Worm (Caenorhabditis elegans) whole organism, late embryonic: ENCODE measurements around the gene ZC132.11.

Experiments used
- C38D4.7 ChIP-seq: fragments of 200-800 bp; sonication (Bioruptor generic); optimal IDR thresholded peaks from 2 replicates; lab custom pipeline; 2018; ENCODE audit warnings: mild to moderate bottlenecking, missing genetic modification characterization, moderate library complexity, missing compliant biosample characterization
- ahr-1 ChIP-seq: sonication (generic microtip); optimal IDR thresholded peaks from 2 replicates; lab custom pipeline; 2016; ENCODE audit warnings: missing genetic modification characterization, missing compliant biosample characterization
- ama-1 ChIP-seq: fragments of 150-350 bp; optimal IDR thresholded peaks from 2 replicates; lab custom pipeline; 2014
- ceh-30 ChIP-seq: fragments of 150-350 bp; optimal IDR thresholded peaks from 2 replicates; lab custom pipeline; 2014; ENCODE audit warnings: missing biosample characterization, missing genetic modification characterization
- che-1 ChIP-seq: sonication (generic microtip); optimal IDR thresholded peaks from 2 replicates; lab custom pipeline; 2016; ENCODE audit warnings: mild to moderate bottlenecking, missing genetic modification characterization, missing compliant biosample characterization
- hlh-30 ChIP-seq: sonication (generic microtip); optimal IDR thresholded peaks from 2 replicates; lab custom pipeline; 2017; ENCODE audit warnings: antibody characterized with exemption, missing genetic modification characterization, missing compliant biosample characterization; ENCODE audit not compliant: insufficient read depth
- nfya-1 ChIP-seq: sonication (generic microtip); optimal IDR thresholded peaks from 2 replicates; lab custom pipeline; 2017; ENCODE audit warnings: missing genetic modification characterization, mild to moderate bottlenecking, missing compliant biosample characterization, antibody characterized with exemption, moderate library complexity
- pha-4 ChIP-seq: fragments of 150-350 bp; optimal IDR thresholded peaks from 2 replicates; lab custom pipeline; 2018; ENCODE audit warnings: missing biosample characterization, missing genetic modification reagents, missing genetic modification characterization
- pqm-1 ChIP-seq: sonication (generic microtip); optimal IDR thresholded peaks from 2 replicates; lab custom pipeline; 2016; ENCODE audit warnings: missing genetic modification characterization, missing compliant biosample characterization
- unc-55 ChIP-seq: sonication (generic microtip); optimal IDR thresholded peaks from 2 replicates; lab custom pipeline; 2017; ENCODE audit warnings: missing biosample characterization, missing genetic modification reagents, missing genetic modification characterization
- zip-5 ChIP-seq: sonication (generic microtip); optimal IDR thresholded peaks from 2 replicates; lab custom pipeline; 2016; ENCODE audit warnings: missing genetic modification characterization, missing compliant biosample characterization

DNA sequence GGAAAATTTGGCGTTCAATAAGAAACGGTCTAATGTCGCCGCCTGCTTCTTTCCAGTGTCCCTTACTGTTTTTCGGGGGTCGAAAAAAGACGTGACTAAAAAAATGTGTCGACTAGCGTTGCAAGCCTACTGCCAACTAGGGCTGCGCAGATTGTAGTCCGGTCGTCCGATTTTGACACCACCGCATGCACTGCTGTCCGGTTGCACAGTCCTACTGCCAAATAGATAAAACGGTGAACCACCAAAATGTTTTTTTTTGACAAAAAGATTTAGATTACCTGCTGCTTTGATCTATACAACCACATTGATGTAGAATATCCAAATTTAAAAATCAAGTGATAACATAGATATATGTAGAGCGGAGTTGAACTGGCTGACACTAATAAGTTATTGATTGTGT is 50.1 kb downstream of the ZC132.11 start:
- TF ChIP-seq nfya-1 (tag; lab: Kevin White, UChicago) = no peak
- TF ChIP-seq che-1 (tag; lab: Kevin White, UChicago) = no peak
- TF ChIP-seq pha-4 = no peak
- TF ChIP-seq ceh-30 (tag; lab: Kevin White, UChicago) = no peak
- TF ChIP-seq hlh-30 (tag; lab: Kevin White, UChicago) = no peak
- no peak for TF ChIP-seq zip-5 (tag; lab: Kevin White, UChicago)
- no peak for TF ChIP-seq pqm-1 (tag; lab: Kevin White, UChicago)
- TF ChIP-seq ahr-1 (tag; lab: Kevin White, UChicago) = no peak
- no peak for TF ChIP-seq C38D4.7
- TF ChIP-seq unc-55 (GFP tag; lab: Kevin White, UChicago) = no peak
- no peak for TF ChIP-seq ama-1 (lab: Kevin White, UChicago)
